Worm (Caenorhabditis elegans) whole organism, L1 larva: Measurements from ENCODE around the gene ZK792.1.

Experiments used
- C16A3.4 ChIP-seq: fragments of 150-350 bp; optimal IDR thresholded peaks from 2 replicates; lab custom pipeline; 2014; ENCODE audit warnings: missing biosample characterization, missing genetic modification characterization
- F16B12.6 ChIP-seq: fragments of 150-350 bp; optimal IDR thresholded peaks from 2 replicates; lab custom pipeline; 2014; ENCODE audit warnings: missing biosample characterization, missing genetic modification characterization
- Y116A8C.19 ChIP-seq: sonication (generic microtip); optimal IDR thresholded peaks from 2 replicates; lab custom pipeline; 2016; ENCODE audit warnings: missing compliant biosample characterization, missing genetic modification characterization, borderline replicate concordance
- ama-1 ChIP-seq: fragments of 150-350 bp; optimal IDR thresholded peaks from 2 replicates; lab custom pipeline; 2014
- blmp-1 ChIP-seq: fragments of 150-350 bp; optimal IDR thresholded peaks from 2 replicates; lab custom pipeline; 2014; ENCODE audit warnings: missing biosample characterization, missing genetic modification characterization
- ceh-63 ChIP-seq: fragments of 200-800 bp; sonication (Bioruptor generic); optimal IDR thresholded peaks from 2 replicates; lab custom pipeline; 2018; ENCODE audit warnings: mild to moderate bottlenecking, missing genetic modification characterization, missing compliant biosample characterization
- ceh-8 ChIP-seq: fragments of 200-800 bp; sonication (Bioruptor generic); optimal IDR thresholded peaks from 2 replicates; lab custom pipeline; 2018; ENCODE audit warnings: mild to moderate bottlenecking, missing genetic modification characterization, moderate library complexity, missing compliant biosample characterization
- ceh-82 ChIP-seq, 3 experiments: fragments of 150-350 bp in 1 of 3; sonication (generic microtip) in 2 of 3; optimal IDR thresholded peaks; 2 replicates each; lab custom pipeline; 2014 to 2017; ENCODE audit warnings: missing biosample characterization in 3 of 3, missing genetic modification characterization in 3 of 3
- dpl-1 ChIP-seq, 3 experiments: fragments of 150-350 bp in 2 of 3; sonication (generic microtip) in 1 of 3; optimal IDR thresholded peaks; 2 replicates each; lab custom pipeline; 2014 to 2017; ENCODE audit warnings: missing biosample characterization in 3 of 3, missing genetic modification characterization in 3 of 3, missing genetic modification reagents in 3 of 3
- dsc-1 ChIP-seq: sonication (generic microtip); optimal IDR thresholded peaks from 2 replicates; lab custom pipeline; 2016; ENCODE audit warnings: mild to moderate bottlenecking, missing genetic modification characterization, missing compliant biosample characterization
- efl-3 ChIP-seq: fragments of 200-800 bp; sonication (Bioruptor generic); optimal IDR thresholded peaks from 2 replicates; lab custom pipeline; 2018; ENCODE audit warnings: mild to moderate bottlenecking, missing genetic modification characterization, missing compliant biosample characterization
- egl-27 ChIP-seq, 2 experiments: fragments of 150-350 bp in 1 of 2; sonication (generic microtip); optimal IDR thresholded peaks; 3 replicates each; lab custom pipeline; 2017 to 2018; ENCODE audit warnings: missing biosample characterization in 2 of 2, missing genetic modification characterization in 2 of 2, missing genetic modification reagents in 2 of 2
- elt-3 ChIP-seq, 6 experiments: fragments of 150-350 bp in 1 of 6; sonication (generic microtip); optimal IDR thresholded peaks; 2 replicates each; lab custom pipeline; 2017 to 2018; ENCODE audit warnings: missing biosample characterization in 6 of 6, missing genetic modification characterization in 6 of 6, inconsistent platforms in 1 of 6
- ets-5 ChIP-seq: fragments of 200-800 bp; sonication (Bioruptor generic); IDR thresholded peaks from 2 replicates; pipeline ENCODE4 v1.3.6; 2022; ENCODE audit warnings: missing genetic modification characterization, missing compliant biosample characterization
- grh-1 ChIP-seq: fragments of 200-800 bp; sonication (Bioruptor generic); IDR thresholded peaks from 2 replicates; pipeline ENCODE4 v1.3.6; 2022; ENCODE audit warnings: missing genetic modification reagents, missing genetic modification characterization, missing compliant biosample characterization
- jun-1 ChIP-seq: fragments of 150-350 bp; optimal IDR thresholded peaks from 2 replicates; lab custom pipeline; 2014; ENCODE audit warnings: missing biosample characterization, missing genetic modification reagents, missing genetic modification characterization
- lin-14 ChIP-seq: fragments of 200-800 bp; sonication (Bioruptor generic); optimal IDR thresholded peaks from 2 replicates; lab custom pipeline; 2018; ENCODE audit warnings: mild to moderate bottlenecking, missing genetic modification characterization, moderate library complexity, missing compliant biosample characterization
- lin-35 ChIP-seq, 2 experiments: fragments of 150-350 bp; optimal IDR thresholded peaks; 2 replicates each; lab custom pipeline; 2014; ENCODE audit warnings: missing biosample characterization in 2 of 2, missing genetic modification characterization in 2 of 2, missing genetic modification reagents in 2 of 2
- mab-9 ChIP-seq: fragments of 200-800 bp; sonication (Bioruptor generic); IDR thresholded peaks from 2 replicates; pipeline ENCODE4 v1.3.6; 2022; ENCODE audit warnings: missing genetic modification reagents, missing genetic modification characterization, missing compliant biosample characterization
- mdl-1 ChIP-seq, 2 experiments: fragments of 150-350 bp; optimal IDR thresholded peaks; 2 replicates each; lab custom pipeline; 2014 to 2017; ENCODE audit warnings: missing biosample characterization in 2 of 2, missing genetic modification characterization in 2 of 2, inconsistent platforms in 1 of 2
- nhr-11 ChIP-seq: fragments of 150-350 bp; optimal IDR thresholded peaks from 2 replicates; lab custom pipeline; 2014; ENCODE audit warnings: missing biosample characterization, missing genetic modification characterization
- nhr-12 ChIP-seq: sonication (generic microtip); optimal IDR thresholded peaks from 2 replicates; lab custom pipeline; 2017; ENCODE audit warnings: missing biosample characterization, missing genetic modification characterization
- nhr-71 ChIP-seq: sonication (generic microtip); optimal IDR thresholded peaks from 2 replicates; lab custom pipeline; 2016; ENCODE audit warnings: mild to moderate bottlenecking, missing genetic modification characterization, moderate library complexity, missing compliant biosample characterization
- nhr-84 ChIP-seq: sonication (generic microtip); optimal IDR thresholded peaks from 2 replicates; lab custom pipeline; 2017; ENCODE audit warnings: missing biosample characterization, missing genetic modification characterization
- pqm-1 ChIP-seq: sonication (generic microtip); optimal IDR thresholded peaks from 3 replicates; lab custom pipeline; 2017; ENCODE audit warnings: missing biosample characterization, missing genetic modification characterization
- rnt-1 ChIP-seq: sonication (generic microtip); optimal IDR thresholded peaks from 2 replicates; lab custom pipeline; 2016; ENCODE audit warnings: mild to moderate bottlenecking, missing genetic modification characterization, moderate library complexity, missing compliant biosample characterization
- swsn-7 ChIP-seq: sonication (generic microtip); optimal IDR thresholded peaks from 2 replicates; lab custom pipeline; 2016; ENCODE audit warnings: missing genetic modification characterization, missing compliant biosample characterization
- tbx-2 ChIP-seq: sonication (generic microtip); optimal IDR thresholded peaks from 2 replicates; lab custom pipeline; 2016; ENCODE audit warnings: missing genetic modification characterization, missing compliant biosample characterization
- tlp-1 ChIP-seq: fragments of 150-350 bp; optimal IDR thresholded peaks from 2 replicates; lab custom pipeline; 2014; ENCODE audit warnings: missing biosample characterization, missing genetic modification characterization
- unc-30 ChIP-seq: sonication (generic microtip); optimal IDR thresholded peaks from 2 replicates; lab custom pipeline; 2017; ENCODE audit warnings: missing biosample characterization, missing genetic modification characterization
- unc-98 ChIP-seq: fragments of 200-800 bp; sonication (Bioruptor generic); IDR thresholded peaks from 2 replicates; pipeline ENCODE4 v1.3.6; 2022; ENCODE audit warnings: missing genetic modification characterization, missing compliant biosample characterization
- vab-15 ChIP-seq: sonication (generic microtip); optimal IDR thresholded peaks from 2 replicates; lab custom pipeline; 2017; ENCODE audit warnings: missing genotype, mild to moderate bottlenecking, missing genetic modification characterization, missing compliant biosample characterization
- xbp-1 ChIP-seq: sonication (generic microtip); optimal IDR thresholded peaks from 2 replicates; lab custom pipeline; 2016; ENCODE audit warnings: missing genetic modification characterization, missing compliant biosample characterization
- zag-1 ChIP-seq: fragments of 150-350 bp; optimal IDR thresholded peaks from 2 replicates; lab custom pipeline; 2014; ENCODE audit warnings: missing biosample characterization, missing genetic modification characterization
- zip-4 ChIP-seq: fragments of 200-800 bp; sonication (Bioruptor generic); optimal IDR thresholded peaks from 2 replicates; lab custom pipeline; 2018; ENCODE audit warnings: mild to moderate bottlenecking, missing genetic modification characterization, moderate library complexity, missing compliant biosample characterization
- ztf-4 ChIP-seq: fragments of 150-350 bp; optimal IDR thresholded peaks from 2 replicates; lab custom pipeline; 2014; ENCODE audit warnings: missing biosample characterization, missing genetic modification characterization

Gene ZK792.1

ce11 chrIV:11668001-11668400 lies 8.4 kb downstream of the ZK792.1 start, which contains the start of gene atg-4.2:
Gene atg-4.2 (plus strand): TSS chrIV:11668024.
- TF ChIP-seq C16A3.4 = no peak
- TF ChIP-seq Y116A8C.19 = no peak
- no peak for TF ChIP-seq F16B12.6 (tag; lab: Kevin White, UChicago)
- no peak for TF ChIP-seq ztf-4 (tag; lab: Kevin White, UChicago)
- TF ChIP-seq dpl-1 (GFP tag; optimal IDR thresholded peaks at IDR 0.05; lab: Kevin White, UChicago) = no peak
- no peak for TF ChIP-seq lin-14 (GFP tag; lab: Kevin White, UChicago)
- TF ChIP-seq swsn-7 (tag; lab: Kevin White, UChicago) = no peak
- no peak for TF ChIP-seq pqm-1

- TF ChIP-seq zip-4 (GFP tag; lab: Kevin White, UChicago) = no peak
- TF ChIP-seq C16A3.4 = no peak
- TF ChIP-seq elt-3 (tag; optimal IDR thresholded peaks at IDR 0.05; lab: Kevin White, UChicago) = no peak
- TF ChIP-seq blmp-1 (tag; lab: Kevin White, UChicago) = no peak
- no peak for TF ChIP-seq dsc-1 (tag; lab: Kevin White, UChicago)
- no peak for TF ChIP-seq ztf-4 (tag; lab: Kevin White, UChicago)
Measured at ce11 chrIV:11673543-11673942, 13.9 kb downstream of the ZK792.1 start, which contains the start of gene inx-8. Gene inx-8 (plus strand): TSS chrIV:11673843.

- TF ChIP-seq egl-27 (tag; optimal IDR thresholded peaks at IDR 0.05; lab: Kevin White, UChicago) (no peak), jun-1 (tag; lab: Kevin White, UChicago) (no peak), nhr-71 (no peak)
Measured at ce11 chrIV:11676054-11676453, 16.4 kb downstream of the ZK792.1 start, which contains the start of gene inx-9. Gene inx-9 (plus strand): TSS chrIV:11676354.

ce11 chrIV:11681905-11682304 lies 22.3 kb downstream of the ZK792.1 start, which contains the start of gene ZK792.4:
Gene ZK792.4 (minus strand): TSS chrIV:11682005.
- no peak for TF ChIP-seq nhr-12 (tag; lab: Kevin White, UChicago)
- no peak for TF ChIP-seq pqm-1
- TF ChIP-seq ceh-8 (GFP tag; lab: Kevin White, UChicago) = no peak
- TF ChIP-seq swsn-7 (tag; lab: Kevin White, UChicago) = no peak
- no peak for TF ChIP-seq grh-1 (GFP tag; lab: Robert Waterston, UW)
- no peak for TF ChIP-seq ceh-63 (GFP tag; lab: Kevin White, UChicago)
- TF ChIP-seq dsc-1 (tag; lab: Kevin White, UChicago) = no peak
- no peak for TF ChIP-seq mdl-1 (tag; optimal IDR thresholded peaks at IDR 0.05; lab: Kevin White, UChicago)
- TF ChIP-seq ceh-82 (tag; optimal IDR thresholded peaks at IDR 0.05; lab: Kevin White, UChicago) = no peak
- no peak for TF ChIP-seq efl-3 (GFP tag; lab: Kevin White, UChicago)
- TF ChIP-seq C16A3.4 = no peak
- no peak for TF ChIP-seq zag-1 (tag; lab: Kevin White, UChicago)
- no peak for TF ChIP-seq lin-14 (GFP tag; lab: Kevin White, UChicago)
- no peak for TF ChIP-seq nhr-11
- TF ChIP-seq Y116A8C.19 = no peak
- no peak for TF ChIP-seq lin-35 (GFP tag; optimal IDR thresholded peaks at IDR 0.05; lab: Kevin White, UChicago)
- TF ChIP-seq vab-15 (tag; lab: Kevin White, UChicago) = no peak
- no peak for TF ChIP-seq tbx-2 (tag; lab: Kevin White, UChicago)

ce11 chrIV:11688018-11688417 lies 28.4 kb downstream of the ZK792.1 start, which contains the start of gene ZK792.5:
Gene ZK792.5 (minus strand): TSS chrIV:11688118.
- no peak for TF ChIP-seq elt-3 (tag; optimal IDR thresholded peaks at IDR 0.05; lab: Kevin White, UChicago)
- TF ChIP-seq unc-30 (tag; lab: Kevin White, UChicago) = no peak
- no peak for TF ChIP-seq unc-98
- TF ChIP-seq ama-1 (lab: Kevin White, UChicago) = no peak
- TF ChIP-seq ceh-63 (GFP tag; lab: Kevin White, UChicago) = no peak
- no peak for TF ChIP-seq ets-5 (GFP tag; lab: Robert Waterston, UW)
- no peak for TF ChIP-seq mab-9
- no peak for TF ChIP-seq vab-15 (tag; lab: Kevin White, UChicago)
- no peak for TF ChIP-seq rnt-1
- TF ChIP-seq tlp-1 (tag; lab: Kevin White, UChicago) = no peak
- no peak for TF ChIP-seq xbp-1 (tag; lab: Kevin White, UChicago)
- TF ChIP-seq nhr-84 = no peak
- TF ChIP-seq pqm-1 = no peak
